Worm (Caenorhabditis elegans) whole organism, L2 larva: Measurements from ENCODE around the gene rnp-1.

Experiments
- aly-2 ChIP-seq: fragments of 150-350 bp; optimal IDR thresholded peaks from 2 replicates; lab custom pipeline; 2014; ENCODE audit warnings: missing biosample characterization, missing genetic modification characterization
- nhr-21 ChIP-seq: fragments of 150-350 bp; optimal IDR thresholded peaks from 2 replicates; lab custom pipeline; 2014; ENCODE audit warnings: missing biosample characterization, missing genetic modification characterization
- nhr-237 ChIP-seq: fragments of 150-350 bp; optimal IDR thresholded peaks from 2 replicates; lab custom pipeline; 2014; ENCODE audit warnings: missing biosample characterization, missing genetic modification characterization
- unc-39 ChIP-seq: fragments of 150-350 bp; optimal IDR thresholded peaks from 2 replicates; lab custom pipeline; 2014; ENCODE audit warnings: missing biosample characterization, missing genetic modification characterization
- ztf-11 ChIP-seq: sonication (generic microtip); optimal IDR thresholded peaks from 2 replicates; lab custom pipeline; 2017; ENCODE audit warnings: missing biosample characterization, missing genetic modification characterization

DNA sequence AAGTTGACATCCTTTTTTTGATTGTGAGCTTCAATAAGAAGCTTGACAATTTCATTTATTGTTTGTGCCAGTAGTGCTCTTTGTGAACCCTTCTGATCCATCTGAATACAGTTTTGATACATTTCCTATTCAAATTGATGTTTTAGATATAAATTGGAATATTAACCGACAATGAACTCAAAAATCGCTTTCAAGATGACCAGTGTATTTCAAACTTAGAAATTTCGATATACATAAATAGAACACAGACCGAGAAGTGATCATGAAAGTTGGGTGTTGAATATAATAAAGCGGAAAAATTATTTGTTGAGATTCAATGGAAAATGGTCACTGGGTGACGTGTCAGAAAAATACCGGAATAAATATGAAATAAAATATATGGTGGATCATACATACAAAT is 10.8 kb upstream of the rnp-1 start, which contains the start of gene elpc-3:
- no peak for TF ChIP-seq aly-2
- TF ChIP-seq nhr-21 (tag; lab: Kevin White, UChicago): no peak
- TF ChIP-seq nhr-237 (tag; lab: Kevin White, UChicago): no peak
- TF ChIP-seq unc-39: no peak
- no peak for TF ChIP-seq ztf-11 (tag; lab: Kevin White, UChicago)
